Fruit fly (Drosophila melanogaster): ENCODE data around the gene cmpy.
A peak's percentile ranks its signal among the peaks of the same experiment; 100 is the strongest.

The cmpy gene

DNA sequence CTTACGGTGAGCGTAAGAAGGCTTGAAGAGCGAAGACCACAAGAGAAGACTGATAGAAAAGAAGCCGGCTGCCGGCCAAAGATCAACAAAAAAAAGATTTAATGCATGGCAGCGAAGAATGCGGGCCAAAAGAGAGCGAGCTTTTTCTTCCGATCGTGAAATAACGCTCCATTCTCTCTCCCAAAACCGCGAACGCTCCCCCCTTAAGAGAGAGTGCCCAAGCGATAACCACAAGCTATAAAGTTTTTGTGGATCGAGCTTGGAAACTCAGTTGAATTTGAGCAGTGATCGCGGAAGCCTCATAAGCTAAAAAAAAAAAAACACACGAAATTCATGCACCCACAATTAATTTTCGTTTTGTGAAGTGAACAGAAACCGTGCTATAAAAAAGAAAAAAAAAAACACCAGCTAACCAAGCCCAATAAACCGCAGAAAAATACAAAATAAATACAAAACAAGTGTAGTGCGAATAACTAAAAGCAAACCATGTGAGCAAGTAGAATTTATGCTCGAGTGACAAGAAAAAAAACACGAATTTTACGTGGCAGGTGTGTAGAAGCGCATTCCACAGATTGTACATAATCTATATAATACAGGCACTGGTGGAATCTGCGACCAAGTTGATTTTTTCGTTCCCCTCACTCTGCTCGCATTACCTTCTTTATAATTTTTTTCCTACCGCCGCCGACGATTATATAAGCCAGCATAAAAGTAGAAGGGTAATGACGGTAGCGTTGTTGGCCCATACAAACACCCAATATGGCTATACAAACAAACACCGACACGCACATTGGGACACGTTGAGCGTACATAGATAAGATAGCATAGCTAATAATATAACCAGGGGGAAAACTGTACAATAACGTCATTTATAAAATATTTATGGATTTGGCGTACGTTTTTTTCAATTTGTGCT is 11.6 kb upstream of the cmpy start, which contains the start of gene CG13252:
CG13252 (plus strand) TSS at position 269 of the 916 bp plus-strand sequence.
- peak; percentile 13 for TF ChIP-seq CG10431 (GFP tag; optimal IDR thresholded peaks at IDR 0.05)
- peak; percentile 57 for TF ChIP-seq CG2678 (tag; optimal IDR thresholded peaks at IDR 0.05)
- peak; percentile 30 for TF ChIP-seq CG6854 (GFP tag; optimal IDR thresholded peaks at IDR 0.05)
- no peak for TF ChIP-seq ab (GFP tag; optimal IDR thresholded peaks at IDR 0.05)
- no peak for TF ChIP-seq jumu (GFP tag; optimal IDR thresholded peaks at IDR 0.05)
- no peak for TF ChIP-seq Tbp (GFP tag; optimal IDR thresholded peaks at IDR 0.05)
- peak; percentile 51 for TF ChIP-seq sqz (GFP tag; optimal IDR thresholded peaks at IDR 0.05)
- peak; percentile 13 for TF ChIP-seq vvl (GFP tag; IDR thresholded peaks at IDR 0.05)
- peak; percentile 70 for TF ChIP-seq CG12769 (tag; optimal IDR thresholded peaks at IDR 0.05)
- no peak for TF ChIP-seq dm (GFP tag; optimal IDR thresholded peaks at IDR 0.05)
- TF ChIP-seq Dip3 (GFP tag; optimal IDR thresholded peaks at IDR 0.05): no peak
- TF ChIP-seq NfI (GFP tag; optimal IDR thresholded peaks at IDR 0.05): peak; percentile 21
- TF ChIP-seq amos (GFP tag; IDR thresholded peaks at IDR 0.05; ENCODE audit: partially characterized antibody): no peak
- TF ChIP-seq sob (GFP tag; IDR thresholded peaks at IDR 0.05): peak; percentile 20; the same call in 1 of the 2 replicates
- TF ChIP-seq crc (GFP tag; optimal IDR thresholded peaks at IDR 0.05): peak; percentile 38
- TF ChIP-seq z (GFP tag; IDR thresholded peaks at IDR 0.05): 0 out of 3 replicates have a peak, but pooled peaks have one; percentile 54
- TF ChIP-seq CG7745 (tag; optimal IDR thresholded peaks at IDR 0.05): no peak
- TF ChIP-seq bcd (GFP tag; optimal IDR thresholded peaks at IDR 0.05): peak; percentile 28
- TF ChIP-seq CG2116 (GFP tag; optimal IDR thresholded peaks at IDR 0.05): peak; percentile 26
- TF ChIP-seq lab (GFP tag; optimal IDR thresholded peaks at IDR 0.05): peak; percentile 47
- TF ChIP-seq bab2 (GFP tag; optimal IDR thresholded peaks at IDR 0.05): peak; percentile 30
- TF ChIP-seq lov (optimal IDR thresholded peaks at IDR 0.05): no peak
- no peak for TF ChIP-seq lov (GFP tag; IDR thresholded peaks at IDR 0.05)
- peak; percentile 24 for TF ChIP-seq CG15269 (tag; optimal IDR thresholded peaks at IDR 0.05)
- no peak for TF ChIP-seq CG7928 (GFP tag; optimal IDR thresholded peaks at IDR 0.05)
- peak in 1 of 2 experiments; percentile 5 for TF ChIP-seq Hr51 (GFP tag; optimal IDR thresholded peaks at IDR 0.05)
- no peak for TF ChIP-seq Dref (GFP tag; IDR thresholded peaks at IDR 0.05)
- TF ChIP-seq CG1233 (GFP tag; optimal IDR thresholded peaks at IDR 0.05): peak; percentile 24
- TF ChIP-seq CG7987 (GFP tag; optimal IDR thresholded peaks at IDR 0.05): peak; percentile 59
- no peak for TF ChIP-seq prd (optimal IDR thresholded peaks at IDR 0.05)
- no peak for TF ChIP-seq prd (GFP tag; IDR thresholded peaks at IDR 0.05)
- TF ChIP-seq Hey (tag; optimal IDR thresholded peaks at IDR 0.05): peak; percentile 52
- TF ChIP-seq CG34224 (GFP tag; IDR thresholded peaks at IDR 0.05; ENCODE audit: partially characterized antibody): peak; percentile 51; the same call in 1 of the 3 replicates
- no peak for TF ChIP-seq croc (GFP tag; conservative IDR thresholded peaks at IDR 0.05)
- TF ChIP-seq grau (tag; optimal IDR thresholded peaks at IDR 0.05): peak; percentile 6
- TF ChIP-seq CG8290 (GFP tag; optimal IDR thresholded peaks at IDR 0.05): no peak
- TF ChIP-seq CG8290 (tag; optimal IDR thresholded peaks at IDR 0.05): peak in 1 of 2 experiments; percentile 82
- no peak for TF ChIP-seq CG9727 (GFP tag; optimal IDR thresholded peaks at IDR 0.05)
- TF ChIP-seq dan (GFP tag; IDR thresholded peaks at IDR 0.05): no peak
- 0 out of 3 replicates have a peak, but pooled peaks have one; percentile 8 for TF ChIP-seq CG2199 (GFP tag; IDR thresholded peaks at IDR 0.05)
- peak in 1 of 2 experiments; percentile 97 for TF ChIP-seq Pdp1 (GFP tag; optimal IDR thresholded peaks at IDR 0.05)
- TF ChIP-seq Vsx1 (GFP tag; optimal IDR thresholded peaks at IDR 0.05): peak; percentile 84
- peak; percentile 29 for TF ChIP-seq CG17359 (tag; optimal IDR thresholded peaks at IDR 0.05)
- TF ChIP-seq CG14441 (GFP tag; IDR thresholded peaks at IDR 0.05): peak; percentile 42; the same call in 1 of the 2 replicates
- TF ChIP-seq CG2712 (tag; optimal IDR thresholded peaks at IDR 0.05): no peak
- peak; percentile 26 for TF ChIP-seq cg (GFP tag; optimal IDR thresholded peaks at IDR 0.05)
- peak; percentile 22; the same call in 1 of the 2 replicates for TF ChIP-seq Bgb (GFP tag; IDR thresholded peaks at IDR 0.05; ENCODE audit: partially characterized antibody)
- TF ChIP-seq dmrt99B (tag; optimal IDR thresholded peaks at IDR 0.05): peak; percentile 27

Data from whole organism, embryonic.